Worm (Caenorhabditis elegans) whole organism, L3 larva: ENCODE results near the gene C07E3.3.

Experiments used
- R02D3.7 ChIP-seq: fragments of 150-350 bp; optimal IDR thresholded peaks from 2 replicates; lab custom pipeline; 2014; ENCODE audit warnings: missing biosample characterization, missing genetic modification characterization
- aly-2 ChIP-seq: fragments of 150-350 bp; optimal IDR thresholded peaks from 2 replicates; lab custom pipeline; 2014; ENCODE audit warnings: missing biosample characterization, missing genetic modification characterization
- ama-1 ChIP-seq: fragments of 150-350 bp; optimal IDR thresholded peaks from 2 replicates; lab custom pipeline; 2018
- ceh-16 ChIP-seq: sonication (generic microtip); optimal IDR thresholded peaks from 2 replicates; lab custom pipeline; 2017; ENCODE audit warnings: missing biosample characterization, missing genetic modification characterization
- ceh-28 ChIP-seq: fragments of 150-350 bp; optimal IDR thresholded peaks from 2 replicates; lab custom pipeline; 2014; ENCODE audit warnings: missing biosample characterization, missing genetic modification reagents, missing genetic modification characterization
- ceh-9 ChIP-seq: sonication (generic microtip); optimal IDR thresholded peaks from 2 replicates; lab custom pipeline; 2018; ENCODE audit warnings: missing biosample characterization, missing genetic modification characterization
- egl-27 ChIP-seq: sonication (generic microtip); optimal IDR thresholded peaks from 4 replicates; lab custom pipeline; 2017; ENCODE audit warnings: missing biosample characterization, missing genetic modification reagents, missing genetic modification characterization
- egl-5 ChIP-seq: fragments of 150-350 bp; optimal IDR thresholded peaks from 2 replicates; lab custom pipeline; 2017; ENCODE audit warnings: missing biosample characterization, missing genetic modification reagents, missing genetic modification characterization, inconsistent platforms
- elt-1 ChIP-seq: fragments of 150-350 bp; optimal IDR thresholded peaks from 2 replicates; lab custom pipeline; 2014; ENCODE audit warnings: missing biosample characterization, missing genetic modification characterization
- elt-2 ChIP-seq: sonication (generic microtip); optimal IDR thresholded peaks from 2 replicates; lab custom pipeline; 2016; ENCODE audit warnings: missing genetic modification reagents, mild to moderate bottlenecking, missing genetic modification characterization, missing compliant biosample characterization
- elt-3 ChIP-seq, 3 experiments: fragments of 150-350 bp in 1 of 3; sonication (generic microtip) in 2 of 3; optimal IDR thresholded peaks; 2 replicates in 2 of 3; 4 replicates in 1 of 3; lab custom pipeline; 2014 to 2017; ENCODE audit warnings: missing biosample characterization in 3 of 3, missing genetic modification characterization in 3 of 3
- fkh-10 ChIP-seq: sonication (generic microtip); optimal IDR thresholded peaks from 2 replicates; lab custom pipeline; 2017; ENCODE audit warnings: missing biosample characterization, missing genetic modification reagents, missing genetic modification characterization
- fkh-2 ChIP-seq: fragments of 150-350 bp; optimal IDR thresholded peaks from 2 replicates; lab custom pipeline; 2014; ENCODE audit warnings: missing biosample characterization, missing genetic modification reagents, missing genetic modification characterization
- fos-1 ChIP-seq: fragments of 150-350 bp; optimal IDR thresholded peaks from 2 replicates; lab custom pipeline; 2014; ENCODE audit warnings: missing biosample characterization, missing genetic modification characterization
- hmg-11 ChIP-seq: sonication (generic microtip); optimal IDR thresholded peaks from 2 replicates; lab custom pipeline; 2016; ENCODE audit warnings: missing genetic modification characterization, missing compliant biosample characterization
- jun-1 ChIP-seq: fragments of 150-350 bp; optimal IDR thresholded peaks from 2 replicates; lab custom pipeline; 2014; ENCODE audit warnings: missing biosample characterization, missing genetic modification reagents, missing genetic modification characterization
- lin-15B ChIP-seq: fragments of 150-350 bp; optimal IDR thresholded peaks from 2 replicates; lab custom pipeline; 2014; ENCODE audit warnings: missing biosample characterization, missing genetic modification characterization
- lsy-12 ChIP-seq: sonication (generic microtip); optimal IDR thresholded peaks from 2 replicates; lab custom pipeline; 2016; ENCODE audit warnings: mild to moderate bottlenecking, missing genetic modification characterization, missing compliant biosample characterization
- mdl-1 ChIP-seq: fragments of 150-350 bp; optimal IDR thresholded peaks from 2 replicates; lab custom pipeline; 2014; ENCODE audit warnings: missing biosample characterization, missing genetic modification characterization
- mml-1 ChIP-seq: fragments of 150-350 bp; sonication (generic microtip); optimal IDR thresholded peaks from 3 replicates; lab custom pipeline; 2014; ENCODE audit warnings: missing biosample characterization, missing genetic modification characterization
- nfya-1 ChIP-seq: sonication (generic microtip); optimal IDR thresholded peaks from 2 replicates; lab custom pipeline; 2017; ENCODE audit warnings: missing genetic modification characterization, mild to moderate bottlenecking, missing compliant biosample characterization, antibody characterized with exemption, moderate library complexity; ENCODE audit not compliant: insufficient read depth
- nhr-11 ChIP-seq: fragments of 150-350 bp; optimal IDR thresholded peaks from 2 replicates; lab custom pipeline; 2014; ENCODE audit warnings: missing biosample characterization, missing genetic modification characterization
- nhr-23 ChIP-seq: fragments of 150-350 bp; optimal IDR thresholded peaks from 2 replicates; lab custom pipeline; 2014; ENCODE audit warnings: missing biosample characterization, missing genetic modification reagents, missing genetic modification characterization
- nhr-25 ChIP-seq: sonication (generic microtip); optimal IDR thresholded peaks from 2 replicates; lab custom pipeline; 2017; ENCODE audit warnings: missing biosample characterization, missing genetic modification characterization
- nhr-28 ChIP-seq: fragments of 150-350 bp; optimal IDR thresholded peaks from 2 replicates; lab custom pipeline; 2014; ENCODE audit warnings: missing biosample characterization, missing genetic modification characterization
- nhr-43 ChIP-seq: sonication (generic microtip); optimal IDR thresholded peaks from 2 replicates; lab custom pipeline; 2016; ENCODE audit warnings: mild to moderate bottlenecking, missing genetic modification characterization, missing compliant biosample characterization; ENCODE audit not compliant: poor library complexity, severe bottlenecking
- nhr-67 ChIP-seq: fragments of 150-350 bp; optimal IDR thresholded peaks from 2 replicates; lab custom pipeline; 2014; ENCODE audit warnings: missing biosample characterization, missing genetic modification characterization
- nhr-76 ChIP-seq: fragments of 150-350 bp; sonication (generic microtip); optimal IDR thresholded peaks from 5 replicates; lab custom pipeline; 2014; ENCODE audit warnings: missing biosample characterization, missing genetic modification characterization
- pha-4 ChIP-seq: fragments of 150-350 bp; optimal IDR thresholded peaks from 2 replicates; lab custom pipeline; 2014; ENCODE audit warnings: missing biosample characterization, missing genetic modification reagents, missing genetic modification characterization
- pqm-1 ChIP-seq: fragments of 150-350 bp; optimal IDR thresholded peaks from 2 replicates; lab custom pipeline; 2017; ENCODE audit warnings: missing biosample characterization, missing genetic modification characterization, inconsistent platforms
- sea-2 ChIP-seq: fragments of 150-350 bp; sonication (generic microtip); optimal IDR thresholded peaks from 4 replicates; lab custom pipeline; 2014; ENCODE audit warnings: missing biosample characterization, missing genetic modification reagents, missing genetic modification characterization
- snpc-4 ChIP-seq: fragments of 150-350 bp; optimal IDR thresholded peaks from 2 replicates; lab custom pipeline; 2014; ENCODE audit warnings: missing biosample characterization, missing genetic modification characterization
- unc-39 ChIP-seq: sonication (generic microtip); optimal IDR thresholded peaks from 4 replicates; lab custom pipeline; 2017; ENCODE audit warnings: missing biosample characterization, missing genetic modification characterization
- unc-62 ChIP-seq: fragments of 150-350 bp; sonication (generic microtip); optimal IDR thresholded peaks from 4 replicates; lab custom pipeline; 2014; ENCODE audit warnings: missing biosample characterization, missing genetic modification reagents, missing genetic modification characterization
- zag-1 ChIP-seq: fragments of 150-350 bp; optimal IDR thresholded peaks from 2 replicates; lab custom pipeline; 2014; ENCODE audit warnings: missing biosample characterization, missing genetic modification characterization
- ztf-11 ChIP-seq: fragments of 150-350 bp; optimal IDR thresholded peaks from 2 replicates; lab custom pipeline; 2014; ENCODE audit warnings: missing biosample characterization, missing genetic modification characterization
- ztf-4 ChIP-seq: fragments of 150-350 bp; optimal IDR thresholded peaks from 2 replicates; lab custom pipeline; 2014; ENCODE audit warnings: missing biosample characterization, missing genetic modification characterization

The C07E3.3 gene

ce11 chrII:10384680-10385383 is 27.5 kb upstream of the C07E3.3 start, which contains the start of gene ztf-27:
Gene ztf-27 (plus strand): TSS chrII:10385333.
- peak; percentile 26 for TF ChIP-seq hmg-11
- no peak for TF ChIP-seq fkh-10 (GFP tag; lab: Kevin White, UChicago)
- TF ChIP-seq unc-39 = no peak
- peak; percentile 49 for TF ChIP-seq elt-2 (tag; lab: Kevin White, UChicago)
- TF ChIP-seq lsy-12 (tag; lab: Kevin White, UChicago) = no peak
- TF ChIP-seq nhr-25 = peak; percentile 68
- peak; percentile 52 for TF ChIP-seq nhr-23 (tag; lab: Kevin White, UChicago)
- no peak for TF ChIP-seq nhr-11 (tag; lab: Kevin White, UChicago)
- no peak for TF ChIP-seq nhr-76
- peak; percentile 47 for TF ChIP-seq nfya-1 (tag; lab: Kevin White, UChicago)
- no peak for TF ChIP-seq mml-1
- peak; percentile 61 for TF ChIP-seq pqm-1 (tag; lab: Kevin White, UChicago)
- TF ChIP-seq ceh-9 = no peak
- no peak for TF ChIP-seq snpc-4 (tag; lab: Kevin White, UChicago)
- TF ChIP-seq ceh-16 (tag; lab: Kevin White, UChicago) = no peak
- TF ChIP-seq unc-62 (GFP tag; lab: Kevin White, UChicago) = no peak
- no peak for TF ChIP-seq aly-2 (tag; lab: Kevin White, UChicago)
- TF ChIP-seq ceh-28 = no peak
- TF ChIP-seq fos-1 (tag; lab: Kevin White, UChicago) = no peak
- TF ChIP-seq ztf-11 (tag; lab: Kevin White, UChicago) = no peak
- TF ChIP-seq elt-3 (tag; optimal IDR thresholded peaks at IDR 0.05; lab: Kevin White, UChicago) = no peak
- no peak for TF ChIP-seq nhr-28
- TF ChIP-seq pha-4 = peak; percentile 42
- TF ChIP-seq zag-1 (tag; lab: Kevin White, UChicago) = no peak
- TF ChIP-seq elt-1 = peak; percentile 21
- no peak for TF ChIP-seq ama-1
- no peak for TF ChIP-seq egl-27 (tag; lab: Kevin White, UChicago)
- no peak for TF ChIP-seq nhr-67 (tag; lab: Kevin White, UChicago)
- no peak for TF ChIP-seq ztf-4 (tag; lab: Kevin White, UChicago)

- peak; percentile 24 for TF ChIP-seq lin-15B (tag; lab: Kevin White, UChicago)
- no peak for TF ChIP-seq egl-27 (tag; lab: Kevin White, UChicago)
- TF ChIP-seq fkh-10 (GFP tag; lab: Kevin White, UChicago) = no peak
- peak; percentile 27 for TF ChIP-seq nhr-43 (tag; lab: Kevin White, UChicago)
- peak; percentile 74 for TF ChIP-seq nhr-25
- TF ChIP-seq mml-1 = no peak
- TF ChIP-seq elt-1 = no peak
- peak; percentile 85 for TF ChIP-seq pha-4
- TF ChIP-seq fos-1 (tag; lab: Kevin White, UChicago) = peak; percentile 8
- TF ChIP-seq nhr-23 (tag; lab: Kevin White, UChicago) = peak; percentile 76
- TF ChIP-seq nhr-67 (tag; lab: Kevin White, UChicago) = no peak
- no peak for TF ChIP-seq egl-5 (tag; lab: Kevin White, UChicago)
- no peak for TF ChIP-seq unc-62 (GFP tag; lab: Kevin White, UChicago)
- no peak for TF ChIP-seq fkh-2 (tag; lab: Kevin White, UChicago)
- TF ChIP-seq ceh-28 = peak; percentile 41
- TF ChIP-seq hmg-11 = peak; percentile 79
- TF ChIP-seq jun-1 (tag; lab: Kevin White, UChicago) = peak; percentile 66
- TF ChIP-seq R02D3.7 (tag; lab: Kevin White, UChicago) = peak; percentile 16
- no peak for TF ChIP-seq unc-39
- peak; percentile 2 for TF ChIP-seq snpc-4 (tag; lab: Kevin White, UChicago)
- no peak for TF ChIP-seq ama-1
- TF ChIP-seq pqm-1 (tag; lab: Kevin White, UChicago) = peak; percentile 33
- TF ChIP-seq elt-2 (tag; lab: Kevin White, UChicago) = peak; percentile 57
- TF ChIP-seq aly-2 (tag; lab: Kevin White, UChicago) = no peak
- TF ChIP-seq lsy-12 (tag; lab: Kevin White, UChicago) = peak; percentile 45
- peak; percentile 30 for TF ChIP-seq nfya-1 (tag; lab: Kevin White, UChicago)
- no peak for TF ChIP-seq sea-2 (GFP tag; lab: Kevin White, UChicago)
Measured at ce11 chrII:10382247-10382646, 24.9 kb upstream of the C07E3.3 start.

ce11 chrII:10379546-10379945 is 22.2 kb upstream of the C07E3.3 start:
- TF ChIP-seq jun-1 (tag; lab: Kevin White, UChicago) = no peak
- no peak for TF ChIP-seq fos-1 (tag; lab: Kevin White, UChicago)
- TF ChIP-seq nhr-25 = no peak
- TF ChIP-seq nhr-11 (tag; lab: Kevin White, UChicago) = no peak
- no peak for TF ChIP-seq nhr-43 (tag; lab: Kevin White, UChicago)
- no peak for TF ChIP-seq fkh-2 (tag; lab: Kevin White, UChicago)
- no peak for TF ChIP-seq mdl-1 (tag; lab: Kevin White, UChicago)
